Fruit fly (Drosophila melanogaster) whole organism, larva: ENCODE data around the gene CG10195.

Source experiments
- noc ChIP-seq: fragments of 200-800 bp; sonication (Bioruptor generic); optimal IDR thresholded peaks from 3 replicates; lab custom pipeline; 2019; ENCODE audit warnings: missing biosample characterization, mild to moderate bottlenecking, missing genetic modification characterization, moderate library complexity

Gene CG10195

DNA sequence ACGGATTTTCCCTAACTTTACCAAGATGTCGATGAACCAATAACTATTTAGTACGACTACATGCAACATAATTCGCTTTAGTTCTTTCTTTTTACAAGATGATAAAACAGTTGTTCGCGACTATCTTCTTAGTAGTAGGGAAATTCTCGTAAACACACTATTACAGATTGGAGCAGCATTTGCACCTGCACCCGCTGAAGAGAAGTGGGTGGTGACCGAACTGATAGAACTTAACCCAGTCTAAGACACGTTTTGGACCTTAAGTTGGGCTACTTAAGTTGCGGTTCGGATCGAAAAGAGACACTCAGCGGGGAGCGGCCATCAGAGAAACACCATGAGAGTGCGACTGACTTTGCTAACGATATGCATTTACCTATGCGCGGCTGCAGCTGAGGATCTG, 2.7 kb upstream of the CG10195 start, which contains the start of gene CG13083:
CG13083 (plus strand) TSS at position 301 of the 400 bp plus-strand sequence.
- TF ChIP-seq noc, result no peak

DNA sequence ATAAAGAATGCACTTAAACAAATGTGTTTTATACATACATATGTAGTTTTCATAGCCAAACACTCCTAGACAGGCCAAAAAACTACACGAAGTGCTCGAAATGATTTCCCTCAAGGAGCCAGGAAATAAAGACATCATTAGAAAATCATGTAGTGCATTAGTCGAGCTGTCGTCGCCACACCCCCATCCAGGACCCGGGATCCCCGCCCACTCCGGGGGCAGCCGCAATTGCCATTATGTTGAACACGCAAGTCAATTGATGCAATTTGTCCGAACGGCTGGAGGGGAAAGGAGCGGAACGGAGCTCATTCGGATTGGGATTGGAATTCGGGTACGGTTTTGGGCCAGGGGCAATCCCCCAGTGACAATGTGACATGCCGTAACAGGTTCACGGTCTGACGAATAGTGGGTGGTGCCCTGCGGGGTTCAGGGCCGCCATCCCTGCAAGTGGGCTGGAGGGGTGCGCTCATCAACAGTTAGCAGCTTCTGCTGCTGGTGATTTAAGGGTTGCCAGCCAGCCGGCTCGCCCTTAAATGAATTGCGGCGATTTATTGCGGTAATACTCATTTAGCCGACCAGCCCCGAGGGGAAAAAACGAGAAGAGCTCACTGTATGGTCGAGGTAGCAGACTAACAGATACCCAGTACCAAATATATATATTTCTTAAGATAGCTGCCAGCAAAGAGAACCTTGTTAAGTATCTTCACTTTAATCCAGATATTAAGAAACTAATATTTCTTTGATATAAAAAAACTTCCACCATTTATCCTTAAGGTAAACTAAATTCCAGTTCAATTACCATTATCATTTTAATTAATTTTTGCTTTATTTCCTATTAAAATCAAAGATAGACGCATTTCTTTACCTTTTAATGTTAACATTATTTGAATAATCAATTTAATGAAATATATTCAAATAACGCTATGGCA, 3.8 kb downstream of the CG10195 start:
- TF ChIP-seq noc, result no peak

DNA sequence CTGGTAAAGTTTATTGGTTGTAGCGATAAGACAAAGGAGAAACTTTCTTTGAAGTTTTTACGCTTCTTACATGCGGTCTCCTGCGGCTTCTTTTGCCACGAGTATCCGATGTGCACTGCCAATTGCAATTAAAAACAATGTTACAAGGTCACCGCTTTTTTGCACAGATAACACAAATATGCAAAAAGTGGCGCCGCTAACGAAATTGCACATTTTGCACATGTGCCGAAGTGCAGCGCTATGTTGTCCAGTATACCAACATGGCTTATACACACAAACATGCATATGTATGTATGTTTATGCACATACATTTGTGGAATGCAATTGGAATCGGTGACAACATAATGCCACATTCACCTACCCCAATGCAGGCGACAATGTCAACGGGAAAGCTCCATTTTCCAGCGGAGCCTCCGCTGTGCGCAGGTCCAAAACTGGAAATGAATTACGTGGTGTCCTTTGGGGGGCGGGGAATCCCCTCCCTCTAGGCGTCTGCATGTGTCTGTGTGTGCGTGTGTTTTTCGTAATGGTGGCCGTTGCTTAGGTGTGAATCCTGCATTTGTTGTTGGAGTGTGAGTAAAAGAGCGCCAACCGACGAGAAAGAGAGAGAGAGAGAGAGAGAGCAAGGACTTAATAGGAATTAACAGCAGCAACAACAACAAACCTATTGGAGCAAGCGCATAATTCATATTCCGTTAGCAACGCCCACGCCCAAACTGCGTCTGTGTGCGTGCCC, 5.1 kb downstream of the CG10195 start:
- TF ChIP-seq noc, result no peak

dm6 chr2L:19473397-19474009, 11.0 kb downstream of the CG10195 start:
- TF ChIP-seq noc, result no peak

dm6 chr2L:19472256-19472655, 12.2 kb downstream of the CG10195 start:
- TF ChIP-seq noc, result no peak

DNA sequence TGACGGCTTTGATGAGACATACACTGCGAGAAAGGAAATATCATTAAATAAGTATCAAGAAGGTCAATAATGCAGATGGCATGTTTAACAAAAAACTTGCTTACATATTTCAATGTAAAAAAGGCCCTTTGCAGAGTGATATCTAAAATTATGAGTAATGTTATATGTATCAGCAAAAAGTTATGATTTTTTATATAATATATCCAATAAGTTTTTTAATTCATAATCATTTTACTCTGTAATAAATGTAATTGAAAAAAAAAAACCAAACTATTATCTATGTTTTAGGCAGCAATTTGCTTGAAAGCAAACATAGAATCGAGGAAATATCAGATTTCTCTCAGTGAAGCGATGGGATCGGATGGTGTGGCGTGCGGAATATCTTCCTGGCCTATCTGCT, 14.8 kb downstream of the CG10195 start:
- no peak for TF ChIP-seq noc

DNA sequence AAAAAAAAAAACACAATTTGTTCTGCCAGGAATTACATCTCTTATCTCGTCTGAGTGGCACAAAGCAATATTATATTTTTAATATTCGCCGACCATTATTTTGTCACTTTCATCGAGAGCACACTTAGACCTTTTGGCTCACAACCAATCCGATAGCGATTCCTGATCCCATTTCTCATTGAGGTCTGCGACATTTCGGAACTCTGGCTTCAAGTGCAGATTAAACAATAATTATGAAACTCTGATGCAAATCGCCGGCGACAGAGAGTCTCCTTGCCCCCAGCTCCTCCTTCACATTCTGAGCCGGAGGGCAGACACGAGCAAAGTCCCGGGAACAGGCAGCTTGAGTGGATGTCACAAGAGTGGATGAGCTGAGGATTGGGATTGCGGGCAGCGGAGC, 15.4 kb downstream of the CG10195 start:
- no peak for TF ChIP-seq noc

dm6 chr2L:19463824-19464317, 20.6 kb downstream of the CG10195 start, which contains the start of gene tj:
tj (plus strand) TSS chr2L:19464267.
- TF ChIP-seq noc, result no peak

DNA sequence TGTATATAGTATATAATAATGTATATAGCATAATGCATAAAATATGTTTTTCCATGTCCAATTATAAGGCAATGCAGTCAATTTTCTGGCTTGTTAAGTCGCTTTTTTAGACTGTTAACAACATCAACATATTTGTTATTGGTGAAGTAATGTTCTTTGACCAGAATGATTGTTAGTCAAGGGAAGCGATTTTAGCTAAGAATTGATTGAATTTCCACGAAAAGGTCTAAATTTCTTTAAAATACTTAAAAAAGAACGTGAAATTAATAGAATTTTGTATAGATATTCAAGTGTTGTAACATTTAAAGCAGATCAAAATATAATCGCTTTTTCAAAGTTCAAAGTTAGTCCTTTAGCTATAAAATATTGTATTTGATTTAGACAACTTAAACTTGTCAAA, 21.1 kb downstream of the CG10195 start:
- no peak for TF ChIP-seq noc

dm6 chr2L:19462898-19463297, 21.6 kb downstream of the CG10195 start:
- no peak for TF ChIP-seq noc

DNA sequence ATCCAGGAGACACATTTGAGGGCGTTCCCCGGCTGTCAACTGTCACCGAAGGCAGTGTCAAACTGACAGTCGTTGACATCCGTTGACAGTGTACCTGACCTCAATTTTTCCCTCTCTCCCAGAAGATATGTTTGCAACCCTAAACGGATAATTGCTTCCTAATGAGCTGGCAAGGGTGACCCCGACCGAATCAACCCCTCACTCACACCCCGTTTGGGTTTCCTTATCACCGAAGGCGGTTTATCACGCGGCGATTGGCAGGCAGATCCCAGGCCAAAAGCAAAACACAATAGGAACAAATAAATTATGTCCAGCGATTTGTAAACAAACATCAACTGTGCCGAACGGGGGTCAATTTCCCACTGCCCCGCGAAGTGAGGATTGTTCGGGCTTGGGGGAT, 25.1 kb downstream of the CG10195 start:
- TF ChIP-seq noc, result no peak

DNA sequence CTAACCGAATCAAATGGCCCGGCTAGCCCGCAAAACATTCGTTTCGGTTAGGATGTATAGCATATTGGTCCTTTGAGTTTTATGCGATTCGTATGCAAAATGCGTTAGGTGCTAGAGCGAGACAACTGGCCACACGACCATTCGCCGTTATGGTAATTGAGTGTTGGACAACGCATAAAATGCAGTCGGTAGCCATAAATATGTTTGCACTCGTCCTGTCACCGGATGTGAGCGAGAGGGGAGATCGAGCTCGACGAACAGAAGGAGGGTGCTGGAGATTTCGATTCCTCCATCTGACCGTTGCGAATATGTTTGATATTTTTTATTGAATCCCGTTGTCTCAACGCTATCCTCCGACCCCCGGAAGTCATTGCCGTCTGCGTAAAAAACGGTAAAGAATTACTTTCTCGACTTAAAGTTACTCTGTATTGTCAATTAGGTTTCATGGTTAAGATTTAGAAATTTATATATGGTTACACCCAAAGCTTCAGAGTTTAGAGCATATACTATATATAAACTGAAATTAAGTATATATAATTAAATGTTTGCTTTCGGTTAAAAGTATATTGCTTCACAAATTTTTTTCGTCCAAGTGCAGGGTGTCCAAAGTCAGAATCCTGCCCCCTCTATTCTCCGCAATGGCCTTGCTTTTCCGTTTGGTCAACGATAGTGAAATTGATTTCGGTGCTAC, 26.5 kb downstream of the CG10195 start:
- TF ChIP-seq noc, result no peak

DNA sequence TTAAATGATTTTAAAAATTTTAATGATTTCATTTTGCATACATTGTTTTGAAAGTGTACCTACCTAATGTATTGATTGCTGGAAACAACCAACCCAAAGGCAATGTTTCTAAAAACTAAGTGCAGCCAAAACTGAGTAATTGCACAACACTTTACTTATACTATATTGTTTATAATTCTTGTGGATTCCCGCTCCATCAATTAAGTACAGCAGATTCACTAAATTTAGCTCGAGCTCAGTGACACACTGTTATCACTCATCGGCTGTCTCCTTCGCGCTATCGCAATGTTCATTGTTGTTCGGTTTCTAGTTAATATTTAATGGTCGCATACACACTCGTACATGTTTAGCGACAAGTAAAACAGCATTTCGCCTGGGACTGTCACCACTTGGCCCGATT, 28.8 kb downstream of the CG10195 start:
- no peak for TF ChIP-seq noc

- TF ChIP-seq noc, result no peak
These were observed 29.3 kb downstream of the CG10195 start for dm6 chr2L:19455209-19455608.

dm6 chr2L:19454070-19454751, 30.3 kb downstream of the CG10195 start, which contains the start of gene CG10026:
CG10026 (plus strand) TSS chr2L:19454256.
- TF ChIP-seq noc, result no peak

DNA sequence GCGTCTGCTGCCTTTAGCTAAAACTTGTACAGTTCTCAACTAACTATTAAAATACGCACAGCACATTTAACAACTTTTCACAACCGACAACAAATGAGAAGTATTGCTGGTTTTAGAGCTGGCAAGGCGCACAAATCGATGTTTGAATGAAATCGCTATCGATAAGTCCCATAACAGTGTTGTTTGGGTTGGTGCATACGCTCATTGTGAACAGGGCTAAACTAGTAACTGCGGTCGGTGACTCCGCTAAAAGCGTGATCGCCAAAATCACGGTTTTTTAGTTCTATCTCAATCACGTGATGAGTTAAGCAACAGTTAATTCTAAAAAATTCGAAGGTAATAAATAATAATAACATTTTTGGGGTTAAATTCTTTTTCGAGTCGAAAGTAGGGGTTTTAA, 31.1 kb downstream of the CG10195 start, which contains the start of gene Top2:
Top2 (minus strand) TSS at position 110 of the 400 bp plus-strand sequence.
- no peak for TF ChIP-seq noc
